Worm (Caenorhabditis elegans) whole organism, L1 larva: ENCODE data around the gene ndua-7.

Experiments
- aha-1 ChIP-seq: fragments of 150-350 bp; optimal IDR thresholded peaks from 2 replicates; lab custom pipeline; 2014; ENCODE audit warnings: missing biosample characterization, missing genetic modification characterization
- ama-1 ChIP-seq: fragments of 150-350 bp; optimal IDR thresholded peaks from 2 replicates; lab custom pipeline; 2014
- efl-1 ChIP-seq, 4 experiments: fragments of 150-350 bp; optimal IDR thresholded peaks in 3 of 4; peaks in 1 of 4; 1 replicate in 1 of 4; 2 replicates in 3 of 4; lab custom pipeline; 2014; ENCODE audit warnings: missing biosample characterization in 2 of 4, missing genetic modification characterization in 2 of 4, missing genetic modification reagents in 2 of 4
- fkh-10 ChIP-seq: sonication (generic microtip); optimal IDR thresholded peaks from 2 replicates; lab custom pipeline; 2017; ENCODE audit warnings: missing biosample characterization, missing genetic modification reagents, missing genetic modification characterization
- hlh-4 ChIP-seq: sonication (generic microtip); optimal IDR thresholded peaks from 2 replicates; lab custom pipeline; 2016; ENCODE audit warnings: mild to moderate bottlenecking, missing genetic modification characterization, missing compliant biosample characterization
- lin-13 ChIP-seq: fragments of 150-350 bp; optimal IDR thresholded peaks from 2 replicates; lab custom pipeline; 2014; ENCODE audit warnings: missing biosample characterization, missing genetic modification reagents, missing genetic modification characterization
- lir-3 ChIP-seq: sonication (generic microtip); optimal IDR thresholded peaks from 2 replicates; lab custom pipeline; 2016; ENCODE audit warnings: mild to moderate bottlenecking, missing genetic modification characterization, moderate library complexity, missing compliant biosample characterization; ENCODE audit not compliant: poor library complexity
- nhr-12 ChIP-seq: sonication (generic microtip); optimal IDR thresholded peaks from 2 replicates; lab custom pipeline; 2017; ENCODE audit warnings: missing biosample characterization, missing genetic modification characterization
- nhr-84 ChIP-seq: sonication (generic microtip); optimal IDR thresholded peaks from 2 replicates; lab custom pipeline; 2017; ENCODE audit warnings: missing biosample characterization, missing genetic modification characterization
- snpc-4 ChIP-seq: fragments of 150-350 bp; optimal IDR thresholded peaks from 2 replicates; lab custom pipeline; 2014; ENCODE audit warnings: missing biosample characterization, missing genetic modification characterization
- unc-62 ChIP-seq: fragments of 150-350 bp; optimal IDR thresholded peaks from 2 replicates; lab custom pipeline; 2014; ENCODE audit warnings: missing biosample characterization, missing genetic modification reagents, missing genetic modification characterization
- zag-1 ChIP-seq: fragments of 150-350 bp; optimal IDR thresholded peaks from 2 replicates; lab custom pipeline; 2014; ENCODE audit warnings: missing biosample characterization, missing genetic modification characterization

DNA sequence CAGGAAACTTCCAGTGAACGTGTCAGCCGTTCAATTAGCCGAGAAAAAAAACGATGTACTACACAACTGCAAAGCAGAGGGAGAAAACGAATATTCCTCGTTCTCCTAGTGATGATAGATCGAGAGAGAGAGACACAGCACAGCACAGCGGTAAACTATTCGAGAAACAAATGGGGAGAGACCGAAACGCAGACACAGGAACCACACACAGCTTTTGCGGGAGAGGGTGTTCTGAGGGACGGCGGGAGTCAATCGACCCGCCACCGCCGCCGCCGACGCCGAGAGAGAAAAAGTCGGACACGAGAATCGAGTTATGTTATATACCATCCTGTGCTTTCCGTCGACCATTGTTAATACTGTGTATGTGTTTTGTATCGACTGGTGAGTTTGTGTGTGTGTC is 37.8 kb downstream of the ndua-7 start:
- TF ChIP-seq lin-13 (GFP tag; lab: Kevin White, UChicago): no peak
- no peak for TF ChIP-seq aha-1 (tag; lab: Kevin White, UChicago)
- no peak for TF ChIP-seq zag-1
- TF ChIP-seq unc-62 (GFP tag; lab: Kevin White, UChicago): no peak
- no peak for TF ChIP-seq hlh-4
- TF ChIP-seq fkh-10: no peak
- no peak for TF ChIP-seq lir-3 (tag; lab: Kevin White, UChicago)
- no peak for TF ChIP-seq efl-1 (optimal IDR thresholded peaks at IDR 0.05; lab: Kevin White, UChicago)
- TF ChIP-seq efl-1 (GFP tag; optimal IDR thresholded peaks at IDR 0.05 in 1 of 2; lab: Kevin White, UChicago): no peak
- TF ChIP-seq nhr-84: no peak
- no peak for TF ChIP-seq nhr-12 (tag; lab: Kevin White, UChicago)
- no peak for TF ChIP-seq ama-1 (lab: Kevin White, UChicago)
- no peak for TF ChIP-seq snpc-4
